Fruit fly (Drosophila melanogaster) whole organism, prepupa: Measurements from ENCODE around the gene lost.

Experiments used
- Blimp-1 ChIP-seq: fragments of 200-800 bp; sonication (Bioruptor generic); optimal IDR thresholded peaks from 3 replicates; lab custom pipeline; 2017; ENCODE audit warnings: missing biosample characterization, missing genetic modification characterization, mild to moderate bottlenecking, moderate library complexity, missing genetic modification reagents
- Hr4 ChIP-seq: fragments of 200-800 bp; sonication (Bioruptor generic); optimal IDR thresholded peaks from 3 replicates; lab custom pipeline; 2016; ENCODE audit warnings: missing biosample characterization, missing genetic modification characterization
- ss ChIP-seq, 2 experiments: fragments of 200-800 bp; sonication (Bioruptor generic); optimal IDR thresholded peaks; 2 replicates in 1 of 2; 3 replicates in 1 of 2; lab custom pipeline; 2017 to 2018; ENCODE audit warnings: mild to moderate bottlenecking in 2 of 2, missing biosample characterization in 2 of 2, missing genetic modification characterization in 2 of 2, moderate library complexity in 1 of 2

DNA sequence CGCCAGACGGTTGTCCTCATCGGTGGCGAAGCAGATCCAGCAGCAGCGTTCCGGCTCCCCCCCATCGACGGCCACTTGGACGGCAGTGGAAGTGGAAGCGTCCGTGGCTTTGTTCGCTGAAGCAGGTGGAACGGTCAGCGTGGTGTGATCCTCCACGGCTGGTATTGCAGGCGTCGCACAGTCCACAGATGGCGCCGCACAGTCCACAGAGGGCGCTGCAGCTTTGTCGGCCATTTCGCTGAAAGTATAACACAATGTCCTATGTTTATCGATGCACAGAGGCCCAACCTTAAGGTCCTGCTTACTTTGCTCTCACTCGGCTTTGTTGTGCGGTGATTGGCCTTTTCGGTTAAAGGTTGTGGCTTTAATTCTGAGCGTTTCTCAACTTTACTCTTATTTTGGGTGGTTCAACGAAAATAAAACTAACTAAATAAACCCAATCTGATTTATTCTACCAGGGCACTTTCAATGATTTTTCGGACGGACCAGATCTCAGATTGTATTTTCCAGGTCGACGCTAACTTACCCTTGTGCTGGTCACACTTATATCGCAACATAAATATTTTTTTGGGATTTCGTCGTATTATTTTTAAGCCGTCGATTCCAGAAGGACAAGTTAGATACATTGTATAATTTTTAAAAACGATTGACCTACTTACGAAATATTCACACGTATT is 5.3 kb upstream of the lost start, which contains the start of gene CG9855:
- TF ChIP-seq ss (GFP tag; optimal IDR thresholded peaks at IDR 0.05; lab: Kevin White, UChicago) (no peak), Blimp-1 (GFP tag; lab: Kevin White, UChicago) (peak; percentile 10), Hr4 (GFP tag; lab: Kevin White, UChicago) (no peak)
